Worm (Caenorhabditis elegans) whole organism, early embryonic: ENCODE results near the gene ifet-1.

ENCODE experiments used
- B0310.2 ChIP-seq: sonication (generic microtip); optimal IDR thresholded peaks from 2 replicates; lab custom pipeline; 2016; ENCODE audit warnings: mild to moderate bottlenecking, missing genetic modification characterization, missing compliant biosample characterization
- F13C5.2 ChIP-seq: sonication (generic microtip); optimal IDR thresholded peaks from 2 replicates; lab custom pipeline; 2017; ENCODE audit warnings: mild to moderate bottlenecking, missing genetic modification characterization, inconsistent platforms, missing compliant biosample characterization
- aly-1 ChIP-seq: sonication (generic microtip); optimal IDR thresholded peaks from 2 replicates; lab custom pipeline; 2016; ENCODE audit warnings: missing genetic modification characterization, missing compliant biosample characterization
- ama-1 ChIP-seq: fragments of 150-350 bp; optimal IDR thresholded peaks from 2 replicates; lab custom pipeline; 2014
- ceh-36 ChIP-seq: sonication (generic microtip); optimal IDR thresholded peaks from 2 replicates; lab custom pipeline; 2016; ENCODE audit warnings: missing genetic modification characterization, inconsistent platforms, missing compliant biosample characterization
- ets-7 ChIP-seq: sonication (generic microtip); optimal IDR thresholded peaks from 2 replicates; lab custom pipeline; 2016; ENCODE audit warnings: missing genotype, missing genetic modification characterization, missing compliant biosample characterization
- flt-1 ChIP-seq: fragments of 200-800 bp; sonication (Bioruptor generic); IDR thresholded peaks from 2 replicates; pipeline ENCODE4 v1.3.6; 2022; ENCODE audit warnings: missing genetic modification characterization, missing compliant biosample characterization
- hmbx-1 ChIP-seq: sonication (generic microtip); optimal IDR thresholded peaks from 2 replicates; lab custom pipeline; 2016; ENCODE audit warnings: mild to moderate bottlenecking, missing genetic modification characterization, missing compliant biosample characterization
- hmg-4 ChIP-seq: fragments of 200-800 bp; sonication (Bioruptor generic); optimal IDR thresholded peaks from 2 replicates; lab custom pipeline; 2018; ENCODE audit warnings: mild to moderate bottlenecking, missing genetic modification characterization, missing compliant biosample characterization
- hnd-1 ChIP-seq: sonication (generic microtip); optimal IDR thresholded peaks from 2 replicates; lab custom pipeline; 2016; ENCODE audit warnings: missing genetic modification characterization, missing compliant biosample characterization
- pes-1 ChIP-seq: fragments of 200-800 bp; sonication (Bioruptor generic); IDR thresholded peaks from 2 replicates; pipeline ENCODE4 v1.3.6; 2022; ENCODE audit warnings: missing genetic modification reagents, missing genetic modification characterization, missing compliant biosample characterization
- tbx-11 ChIP-seq: fragments of 200-800 bp; sonication (Bioruptor generic); IDR thresholded peaks from 2 replicates; pipeline ENCODE4 v1.3.6; 2022; ENCODE audit warnings: missing genetic modification characterization, missing compliant biosample characterization

DNA sequence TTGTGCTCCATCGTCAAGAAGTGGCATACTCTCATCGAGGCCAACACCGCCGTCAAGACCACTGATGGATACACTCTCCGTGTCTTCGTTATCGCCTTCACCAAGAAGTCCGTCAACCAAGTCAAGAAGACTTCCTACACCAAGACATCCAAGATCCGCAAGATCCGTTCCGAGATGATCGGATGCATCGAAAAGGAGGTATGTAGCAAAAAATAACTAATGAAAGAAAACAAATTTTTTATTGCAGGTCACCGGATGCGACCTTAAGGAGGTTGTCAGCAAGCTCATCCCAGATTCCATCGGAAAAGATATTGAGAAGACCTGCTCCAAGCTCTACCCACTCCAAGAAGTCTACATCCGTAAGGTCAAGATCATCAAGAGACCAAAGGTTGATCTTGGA is 1.4 kb upstream of the ifet-1 start:
- TF ChIP-seq ama-1 (lab: Kevin White, UChicago) (no peak), hmbx-1 (no peak), ceh-36 (no peak), F13C5.2 (tag; lab: Kevin White, UChicago) (no peak), flt-1 (no peak), B0310.2 (tag; lab: Kevin White, UChicago) (no peak), ets-7 (tag; lab: Kevin White, UChicago) (no peak), pes-1 (no peak), hmg-4 (GFP tag; lab: Kevin White, UChicago) (no peak), aly-1 (tag; lab: Kevin White, UChicago) (no peak), tbx-11 (GFP tag; lab: Robert Waterston, UW) (no peak), hnd-1 (tag; lab: Kevin White, UChicago) (no peak)
